Fruit fly (Drosophila melanogaster) whole organism, embryonic: ENCODE results near the gene Leash.

ENCODE experiments used
- B-H2 ChIP-seq: fragments of 200-800 bp; sonication (Bioruptor generic); optimal IDR thresholded peaks from 2 replicates; lab custom pipeline; 2018; ENCODE audit warnings: missing biosample characterization, mild to moderate bottlenecking, missing genetic modification characterization
- Blimp-1 ChIP-seq: fragments of 200-800 bp; sonication (Bioruptor generic); optimal IDR thresholded peaks from 3 replicates; lab custom pipeline; 2018; ENCODE audit warnings: missing biosample characterization, missing genetic modification characterization, mild to moderate bottlenecking, moderate library complexity, missing genetic modification reagents
- CG10565 ChIP-seq: fragments of 200-800 bp; sonication (Bioruptor generic); optimal IDR thresholded peaks from 3 replicates; lab custom pipeline; 2016; ENCODE audit warnings: missing biosample characterization, mild to moderate bottlenecking, missing genetic modification characterization
- CG11398 ChIP-seq: fragments of 200-800 bp; sonication (Bioruptor generic); optimal IDR thresholded peaks from 2 replicates; lab custom pipeline; 2016; ENCODE audit warnings: missing biosample characterization, missing genetic modification characterization
- CG12155 ChIP-seq: fragments of 200-800 bp; sonication (Bioruptor generic); optimal IDR thresholded peaks from 3 replicates; lab custom pipeline; 2016; ENCODE audit warnings: missing biosample characterization, missing genetic modification characterization
- CG12236 ChIP-seq: fragments of 200-800 bp; sonication (Bioruptor generic); optimal IDR thresholded peaks from 2 replicates; lab custom pipeline; 2016; ENCODE audit warnings: missing biosample characterization, missing genetic modification characterization
- CG12299 ChIP-seq: fragments of 200-800 bp; sonication (Bioruptor generic); optimal IDR thresholded peaks from 2 replicates; lab custom pipeline; 2018; ENCODE audit warnings: missing biosample characterization, mild to moderate bottlenecking, missing genetic modification characterization
- CG12659 ChIP-seq: fragments of 200-800 bp; sonication (Bioruptor generic); optimal IDR thresholded peaks from 3 replicates; lab custom pipeline; 2017; ENCODE audit warnings: mild to moderate bottlenecking, missing biosample characterization, missing genetic modification reagents, missing genetic modification characterization
- CG12744 ChIP-seq: fragments of 200-800 bp; sonication (Bioruptor generic); optimal IDR thresholded peaks from 2 replicates; lab custom pipeline; 2016; ENCODE audit warnings: missing biosample characterization, missing genetic modification characterization
- CG12942 ChIP-seq: fragments of 200-800 bp; sonication (Bioruptor generic); optimal IDR thresholded peaks from 3 replicates; lab custom pipeline; 2016; ENCODE audit warnings: missing biosample characterization, missing genetic modification characterization
- CG16863 ChIP-seq: fragments of 200-800 bp; sonication (Bioruptor generic); optimal IDR thresholded peaks from 3 replicates; lab custom pipeline; 2016; ENCODE audit warnings: missing biosample characterization, missing genetic modification characterization
- CG17328 ChIP-seq: fragments of 200-800 bp; sonication (Bioruptor generic); IDR thresholded peaks from 2 replicates; pipeline ENCODE4 v1.3.6; 2022; ENCODE audit warnings: missing biosample characterization, missing genetic modification characterization
- CG17612 ChIP-seq: fragments of 200-800 bp; sonication (Bioruptor generic); IDR thresholded peaks from 2 replicates; pipeline ENCODE4 v1.3.6; 2022; ENCODE audit warnings: missing biosample characterization, missing genetic modification characterization
- CG17802 ChIP-seq: fragments of 200-800 bp; sonication (Bioruptor generic); optimal IDR thresholded peaks from 2 replicates; lab custom pipeline; 2018; ENCODE audit warnings: missing biosample characterization, mild to moderate bottlenecking, missing genetic modification characterization, moderate library complexity
- CG18599 ChIP-seq: fragments of 200-800 bp; sonication (Bioruptor generic); optimal IDR thresholded peaks from 3 replicates; lab custom pipeline; 2017; ENCODE audit warnings: missing biosample characterization, missing genetic modification characterization, mild to moderate bottlenecking, moderate library complexity, missing genetic modification reagents
- CG2116 ChIP-seq: fragments of 200-800 bp; sonication (Bioruptor generic); optimal IDR thresholded peaks from 3 replicates; lab custom pipeline; 2018; ENCODE audit warnings: missing biosample characterization, mild to moderate bottlenecking, missing genetic modification characterization
- CG3163 ChIP-seq: fragments of 200-800 bp; sonication (Bioruptor generic); optimal IDR thresholded peaks from 3 replicates; lab custom pipeline; 2016; ENCODE audit warnings: missing biosample characterization, missing genetic modification characterization
- CG4820 ChIP-seq: fragments of 200-800 bp; sonication (Bioruptor generic); optimal IDR thresholded peaks from 3 replicates; lab custom pipeline; 2016; ENCODE audit warnings: missing biosample characterization, missing genetic modification characterization
- CG8281 ChIP-seq: fragments of 200-800 bp; sonication (Bioruptor generic); optimal IDR thresholded peaks from 2 replicates; lab custom pipeline; 2018; ENCODE audit warnings: missing biosample characterization, mild to moderate bottlenecking, missing genetic modification characterization, moderate library complexity
- Dip2 ChIP-seq: fragments of 200-800 bp; sonication (Bioruptor generic); IDR thresholded peaks from 2 replicates; pipeline ENCODE4 v1.3.6; 2022; ENCODE audit warnings: missing biosample characterization, missing genetic modification characterization
- Dip3 ChIP-seq: fragments of 200-800 bp; sonication (Bioruptor generic); optimal IDR thresholded peaks from 3 replicates; lab custom pipeline; 2016; ENCODE audit warnings: missing biosample characterization, missing genetic modification characterization
- Ets65A ChIP-seq: fragments of 200-800 bp; sonication (Bioruptor generic); peaks from one replicate; lab custom pipeline; 2016; ENCODE audit warnings: missing biosample characterization, missing genetic modification characterization
- HHEX ChIP-seq: fragments of 200-800 bp; sonication (Bioruptor generic); optimal IDR thresholded peaks from 3 replicates; lab custom pipeline; 2017; ENCODE audit warnings: missing biosample characterization, mild to moderate bottlenecking, missing genetic modification characterization, missing genetic modification reagents
- Hr39 ChIP-seq: fragments of >200 bp; optimal IDR thresholded peaks from 2 replicates; lab custom pipeline; 2017
- Hsf ChIP-seq: fragments of 200-800 bp; sonication (Bioruptor generic); optimal IDR thresholded peaks from 3 replicates; lab custom pipeline; 2016; ENCODE audit warnings: missing biosample characterization, missing genetic modification characterization
- Mrtf ChIP-seq: fragments of 200-800 bp; sonication (Bioruptor generic); IDR thresholded peaks from 3 replicates; pipeline ENCODE4 v1.3.6; 2022; ENCODE audit warnings: missing biosample characterization, missing genetic modification characterization
- Usf ChIP-seq: fragments of 200-800 bp; sonication (Bioruptor generic); optimal IDR thresholded peaks from 2 replicates; lab custom pipeline; 2017; ENCODE audit warnings: missing genotype, missing biosample characterization, missing genetic modification characterization
- ac ChIP-seq: fragments of 200-800 bp; sonication (Bioruptor generic); optimal IDR thresholded peaks from 3 replicates; lab custom pipeline; 2017; ENCODE audit warnings: missing biosample characterization, mild to moderate bottlenecking, missing genetic modification characterization
- bowl ChIP-seq: fragments of 200-800 bp; sonication (Bioruptor generic); IDR thresholded peaks from 2 replicates; pipeline ENCODE4 v1.3.6; 2022; ENCODE audit warnings: missing biosample characterization, missing genetic modification characterization
- br ChIP-seq: fragments of >200 bp; optimal IDR thresholded peaks from 2 replicates; lab custom pipeline; 2017
- btn ChIP-seq: fragments of 200-800 bp; sonication (Bioruptor generic); optimal IDR thresholded peaks from 2 replicates; lab custom pipeline; 2016; ENCODE audit warnings: missing biosample characterization, missing genetic modification characterization
- cad ChIP-seq: fragments of >200 bp; optimal IDR thresholded peaks from 2 replicates; lab custom pipeline; 2017; ENCODE audit warnings: missing biosample characterization, missing genetic modification characterization
- chinmo ChIP-seq: fragments of 200-800 bp; sonication (Bioruptor generic); IDR thresholded peaks from 4 replicates; pipeline ENCODE4 v1.3.6; 2022; ENCODE audit warnings: missing biosample characterization, missing genetic modification characterization; ENCODE audit not compliant: partially characterized antibody
- corto ChIP-seq: fragments of 200-800 bp; sonication (Bioruptor generic); optimal IDR thresholded peaks from 2 replicates; lab custom pipeline; 2016; ENCODE audit warnings: missing biosample characterization, mild to moderate bottlenecking, missing genetic modification characterization, moderate library complexity
- crc ChIP-seq: fragments of 200-800 bp; sonication (Bioruptor generic); optimal IDR thresholded peaks from 2 replicates; lab custom pipeline; 2016; ENCODE audit warnings: missing biosample characterization, missing genetic modification characterization
- eyg ChIP-seq: fragments of 200-800 bp; sonication (Bioruptor generic); optimal IDR thresholded peaks from 3 replicates; lab custom pipeline; 2016; ENCODE audit warnings: missing biosample characterization, missing genetic modification characterization
- fru ChIP-seq: fragments of >200 bp; optimal IDR thresholded peaks from 2 replicates; lab custom pipeline; 2017
- gem ChIP-seq: fragments of 200-800 bp; sonication (Bioruptor generic); optimal IDR thresholded peaks from 2 replicates; lab custom pipeline; 2019; ENCODE audit warnings: missing biosample characterization, mild to moderate bottlenecking, missing genetic modification characterization, moderate library complexity
- gfzf ChIP-seq: fragments of 200-800 bp; sonication (Bioruptor generic); optimal IDR thresholded peaks from 2 replicates; lab custom pipeline; 2016; ENCODE audit warnings: missing biosample characterization, mild to moderate bottlenecking, missing genetic modification characterization, moderate library complexity
- hth ChIP-seq: fragments of >200 bp; optimal IDR thresholded peaks from 2 replicates; lab custom pipeline; 2017; ENCODE audit warnings: inconsistent platforms
- lbe ChIP-seq: fragments of 200-800 bp; sonication (Bioruptor generic); optimal IDR thresholded peaks from 2 replicates; lab custom pipeline; 2016; ENCODE audit warnings: missing biosample characterization, mild to moderate bottlenecking, missing genetic modification characterization
- peb ChIP-seq: fragments of 200-800 bp; sonication (Bioruptor generic); IDR thresholded peaks from 2 replicates; pipeline ENCODE4 v1.3.6; 2022; ENCODE audit warnings: missing biosample characterization, missing genetic modification characterization
- run ChIP-seq: fragments of 200-800 bp; sonication (Bioruptor generic); optimal IDR thresholded peaks from 3 replicates; lab custom pipeline; 2018; ENCODE audit warnings: missing biosample characterization, mild to moderate bottlenecking, missing genetic modification characterization
- sob ChIP-seq: fragments of 200-800 bp; sonication (Bioruptor generic); IDR thresholded peaks from 2 replicates; pipeline ENCODE4 v1.3.6; 2022; ENCODE audit warnings: missing biosample characterization, missing genetic modification characterization
- stc ChIP-seq: fragments of 200-800 bp; sonication (Bioruptor generic); IDR thresholded peaks from 2 replicates; pipeline ENCODE4 v1.3.6; 2022; ENCODE audit warnings: missing biosample characterization, missing genetic modification characterization
- tap ChIP-seq: fragments of 200-800 bp; optimal IDR thresholded peaks from 3 replicates; lab custom pipeline; 2019; ENCODE audit warnings: missing biosample characterization, mild to moderate bottlenecking, missing genetic modification characterization, moderate library complexity
- tgo ChIP-seq: fragments of 200-800 bp; sonication (Bioruptor generic); IDR thresholded peaks from 3 replicates; pipeline ENCODE4 v1.3.6; 2022; ENCODE audit warnings: missing biosample characterization, missing genetic modification characterization
- unc-4 ChIP-seq: fragments of 200-800 bp; sonication (Bioruptor generic); IDR thresholded peaks from 2 replicates; pipeline ENCODE4 v1.3.6; 2022; ENCODE audit warnings: missing biosample characterization, missing genetic modification characterization; ENCODE audit not compliant: partially characterized antibody
- wdn ChIP-seq: fragments of 200-800 bp; sonication (Bioruptor generic); IDR thresholded peaks from 2 replicates; pipeline ENCODE4 v1.3.6; 2022; ENCODE audit warnings: missing biosample characterization, missing genetic modification characterization
- wek ChIP-seq: fragments of 200-800 bp; sonication (Bioruptor generic); optimal IDR thresholded peaks from 3 replicates; lab custom pipeline; 2018; ENCODE audit warnings: missing biosample characterization, mild to moderate bottlenecking, missing genetic modification characterization, moderate library complexity
- z ChIP-seq: fragments of 200-800 bp; sonication (Bioruptor generic); IDR thresholded peaks from 3 replicates; pipeline ENCODE4 v1.3.6; 2022; ENCODE audit warnings: missing biosample characterization, missing genetic modification characterization

Leash gene

DNA sequence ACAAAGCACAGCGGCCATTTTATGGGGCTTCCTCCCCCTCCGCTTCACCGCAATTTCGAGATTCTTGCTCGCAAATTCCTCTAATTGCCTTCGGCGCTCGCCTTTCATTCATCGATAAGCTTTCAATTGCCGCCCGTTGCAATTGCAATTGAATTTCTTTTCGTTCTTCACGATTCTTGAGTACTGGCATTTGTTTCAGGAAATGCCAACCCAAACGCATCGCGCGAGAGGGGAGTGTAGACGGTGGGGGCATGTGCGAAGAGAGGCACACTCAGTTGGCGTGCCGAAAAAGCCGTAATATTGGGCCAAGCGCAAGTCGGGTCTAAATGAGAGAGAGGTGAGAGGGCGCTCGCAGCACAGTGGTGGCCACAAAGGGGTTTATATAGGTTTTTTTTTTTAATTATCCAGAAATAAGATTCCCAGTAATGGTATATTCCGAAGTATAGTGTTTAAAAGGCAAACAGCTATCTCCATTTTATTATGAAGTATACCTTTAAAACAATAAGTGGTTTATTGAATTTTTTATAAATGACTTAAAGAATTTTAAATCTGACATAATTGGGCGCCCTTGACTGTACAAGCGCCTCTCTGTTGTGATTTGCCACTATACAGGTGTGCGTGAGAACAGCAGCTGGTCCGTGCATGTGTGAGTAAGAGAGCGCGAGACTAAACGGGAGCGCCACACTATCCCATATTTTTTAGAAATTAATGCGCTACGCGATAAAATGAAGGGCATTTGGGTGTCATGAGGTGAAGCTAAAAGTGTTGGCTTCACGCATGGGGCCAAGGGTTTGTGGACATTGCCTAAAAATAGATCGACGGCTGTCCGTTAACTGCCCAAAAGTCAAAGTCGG is 1.3 kb downstream of the Leash start (continued):
- peak; percentile 90 for TF ChIP-seq stc (GFP tag; lab: Robert Waterston, UW)
- peak; percentile 85 for TF ChIP-seq Mrtf (GFP tag; lab: Robert Waterston, UW)
- TF ChIP-seq CG11398 (GFP tag; lab: Kevin White, UChicago) = peak; percentile 78
- peak; percentile 77 for TF ChIP-seq CG17328 (GFP tag; lab: Robert Waterston, UW)
- TF ChIP-seq Blimp-1 = peak; percentile 85
- TF ChIP-seq CG12942 (GFP tag; lab: Kevin White, UChicago) = peak; percentile 69
- TF ChIP-seq CG10565 (GFP tag; lab: Kevin White, UChicago) = peak; percentile 54
- TF ChIP-seq Hr39 (lab: Kevin White, UChicago) = no peak
- peak; percentile 13 for TF ChIP-seq CG17802 (tag; lab: Kevin White, UChicago)
- TF ChIP-seq tap (tag; lab: Kevin White, UChicago) = peak; percentile 63
- TF ChIP-seq run (tag; lab: Kevin White, UChicago) = peak; percentile 90
- peak; percentile 97 for TF ChIP-seq CG18599 (GFP tag; lab: Kevin White, UChicago)
- 0 out of 2 replicates have a peak, but pooled peaks have one; percentile 35 for TF ChIP-seq unc-4 (GFP tag; lab: Robert Waterston, UW)
- TF ChIP-seq z (GFP tag; lab: Robert Waterston, UW) = no peak; the same call in 2 of the 3 replicates
- TF ChIP-seq Dip3 (GFP tag; lab: Kevin White, UChicago) = peak; percentile 85
- TF ChIP-seq Ets65A (GFP tag; lab: Kevin White, UChicago) = peak; percentile 44
- TF ChIP-seq wek (GFP tag; lab: Kevin White, UChicago) = no peak
- TF ChIP-seq CG17612 = peak; percentile 30; the same call in 1 of the 2 replicates
- peak; percentile 76; the same call in 3 of the 4 replicates for TF ChIP-seq chinmo
- TF ChIP-seq crc = peak; percentile 87
- TF ChIP-seq bowl (GFP tag; lab: Robert Waterston, UW) = peak; percentile 85
- TF ChIP-seq CG4820 (GFP tag; lab: Kevin White, UChicago) = peak; percentile 79
- TF ChIP-seq CG12236 (GFP tag; lab: Kevin White, UChicago) = peak; percentile 70
- TF ChIP-seq Usf (GFP tag; lab: Kevin White, UChicago) = peak; percentile 73
- peak; percentile 85 for TF ChIP-seq CG3163 (GFP tag; lab: Kevin White, UChicago)
- TF ChIP-seq sob (GFP tag; lab: Robert Waterston, UW) = peak; percentile 92
- no peak for TF ChIP-seq br (lab: Kevin White, UChicago)
- peak; percentile 89 for TF ChIP-seq B-H2 (GFP tag; lab: Kevin White, UChicago)
- TF ChIP-seq lbe (GFP tag; lab: Kevin White, UChicago) = peak; percentile 80
- no peak for TF ChIP-seq fru (lab: Kevin White, UChicago)
- peak; percentile 91 for TF ChIP-seq Hsf (GFP tag; lab: Kevin White, UChicago)
- TF ChIP-seq cad (GFP tag; lab: Kevin White, UChicago) = no peak
- no peak for TF ChIP-seq Dip2 (GFP tag; lab: Robert Waterston, UW)
- peak; percentile 80 for TF ChIP-seq CG16863
- TF ChIP-seq CG8281 = peak; percentile 69
- peak; percentile 79 for TF ChIP-seq peb (GFP tag; lab: Robert Waterston, UW)
- TF ChIP-seq HHEX = peak; percentile 84
- TF ChIP-seq gem (tag; lab: Kevin White, UChicago) = peak; percentile 94
- TF ChIP-seq tgo (GFP tag; lab: Robert Waterston, UW) = peak; percentile 88
- TF ChIP-seq gfzf = peak; percentile 6
- peak; percentile 85 for TF ChIP-seq CG12155 (GFP tag; lab: Kevin White, UChicago)
- peak; percentile 82 for TF ChIP-seq CG12299
- TF ChIP-seq CG12659 (GFP tag; lab: Kevin White, UChicago) = peak; percentile 94
- no peak for TF ChIP-seq hth (lab: Kevin White, UChicago)
- TF ChIP-seq CG12744 (GFP tag; lab: Kevin White, UChicago) = peak; percentile 87
- TF ChIP-seq btn (GFP tag; lab: Kevin White, UChicago) = peak; percentile 47
- TF ChIP-seq wdn (GFP tag; lab: Robert Waterston, UW) = peak; percentile 91
- peak; percentile 62 for TF ChIP-seq ac (GFP tag; lab: Kevin White, UChicago)
- TF ChIP-seq eyg (GFP tag; lab: Kevin White, UChicago) = peak; percentile 79
- TF ChIP-seq CG2116 (GFP tag; lab: Kevin White, UChicago) = peak; percentile 47
- peak; percentile 80 for TF ChIP-seq corto (GFP tag; lab: Kevin White, UChicago)
